Worm (Caenorhabditis elegans) whole organism, late embryonic: Measurements from ENCODE around the gene cyp-31A3.

ENCODE experiments used
- C08G9.2 ChIP-seq: sonication (generic microtip); optimal IDR thresholded peaks from 2 replicates; lab custom pipeline; 2016; ENCODE audit warnings: mild to moderate bottlenecking, missing genetic modification characterization, moderate library complexity, missing compliant biosample characterization
- F13H6.1 ChIP-seq: sonication (generic microtip); optimal IDR thresholded peaks from 2 replicates; lab custom pipeline; 2016; ENCODE audit warnings: missing genetic modification characterization, missing compliant biosample characterization
- Y22D7AL.16 ChIP-seq: sonication (generic microtip); optimal IDR thresholded peaks from 2 replicates; lab custom pipeline; 2016; ENCODE audit warnings: missing genetic modification characterization, missing compliant biosample characterization
- ahr-1 ChIP-seq: sonication (generic microtip); optimal IDR thresholded peaks from 2 replicates; lab custom pipeline; 2016; ENCODE audit warnings: missing genetic modification characterization, missing compliant biosample characterization
- ama-1 ChIP-seq: fragments of 150-350 bp; optimal IDR thresholded peaks from 2 replicates; lab custom pipeline; 2014
- ceh-14 ChIP-seq: sonication (generic microtip); optimal IDR thresholded peaks from 2 replicates; lab custom pipeline; 2016; ENCODE audit warnings: missing genotype, missing genetic modification characterization, missing compliant biosample characterization
- ceh-2 ChIP-seq: sonication (generic microtip); optimal IDR thresholded peaks from 2 replicates; lab custom pipeline; 2016; ENCODE audit warnings: missing genotype, missing genetic modification characterization, missing compliant biosample characterization
- ceh-22 ChIP-seq: sonication (generic microtip); optimal IDR thresholded peaks from 2 replicates; lab custom pipeline; 2017; ENCODE audit warnings: missing biosample characterization, missing genetic modification characterization
- ceh-24 ChIP-seq: sonication (generic microtip); optimal IDR thresholded peaks from 2 replicates; lab custom pipeline; 2016; ENCODE audit warnings: mild to moderate bottlenecking, missing genetic modification characterization, missing compliant biosample characterization
- ceh-30 ChIP-seq: fragments of 150-350 bp; optimal IDR thresholded peaks from 2 replicates; lab custom pipeline; 2014; ENCODE audit warnings: missing biosample characterization, missing genetic modification characterization
- ceh-31 ChIP-seq: sonication (generic microtip); optimal IDR thresholded peaks from 2 replicates; lab custom pipeline; 2016; ENCODE audit warnings: missing genetic modification characterization, missing compliant biosample characterization
- ceh-34 ChIP-seq: sonication (generic microtip); optimal IDR thresholded peaks from 2 replicates; lab custom pipeline; 2016; ENCODE audit warnings: mild to moderate bottlenecking, missing genetic modification characterization, missing compliant biosample characterization
- ceh-45 ChIP-seq: fragments of 200-800 bp; sonication (Bioruptor generic); IDR thresholded peaks from 2 replicates; pipeline ENCODE4 v1.3.6; 2022; ENCODE audit warnings: missing genetic modification reagents, missing genetic modification characterization, missing compliant biosample characterization
- ceh-48 ChIP-seq: sonication (generic microtip); optimal IDR thresholded peaks from 2 replicates; lab custom pipeline; 2016; ENCODE audit warnings: missing genetic modification characterization, inconsistent platforms, missing compliant biosample characterization
- ceh-6 ChIP-seq: fragments of 200-800 bp; sonication (Bioruptor generic); optimal IDR thresholded peaks from 2 replicates; lab custom pipeline; 2018; ENCODE audit warnings: mild to moderate bottlenecking, missing genetic modification characterization, missing compliant biosample characterization
- ceh-9 ChIP-seq: sonication (generic microtip); optimal IDR thresholded peaks from 2 replicates; lab custom pipeline; 2016; ENCODE audit warnings: mild to moderate bottlenecking, missing genetic modification characterization, inconsistent platforms, missing compliant biosample characterization
- elt-2 ChIP-seq: sonication (generic microtip); optimal IDR thresholded peaks from 2 replicates; lab custom pipeline; 2016; ENCODE audit warnings: missing genetic modification reagents, missing genetic modification characterization, missing compliant biosample characterization
- elt-4 ChIP-seq: sonication (generic microtip); optimal IDR thresholded peaks from 2 replicates; lab custom pipeline; 2016; ENCODE audit warnings: missing genetic modification characterization, missing compliant biosample characterization
- ets-4 ChIP-seq: sonication (generic microtip); optimal IDR thresholded peaks from 2 replicates; lab custom pipeline; 2016; ENCODE audit warnings: missing genetic modification characterization, missing compliant biosample characterization
- eyg-1 ChIP-seq: sonication (generic microtip); optimal IDR thresholded peaks from 2 replicates; lab custom pipeline; 2016; ENCODE audit warnings: missing genotype, missing genetic modification characterization, missing compliant biosample characterization
- fax-1 ChIP-seq: sonication (generic microtip); optimal IDR thresholded peaks from 2 replicates; lab custom pipeline; 2016; ENCODE audit warnings: missing genotype, missing genetic modification characterization, missing compliant biosample characterization
- fkh-10 ChIP-seq: fragments of 150-350 bp; optimal IDR thresholded peaks from 2 replicates; lab custom pipeline; 2014; ENCODE audit warnings: missing biosample characterization, missing genetic modification reagents, missing genetic modification characterization
- fkh-6 ChIP-seq: sonication (generic microtip); optimal IDR thresholded peaks from 2 replicates; lab custom pipeline; 2016; ENCODE audit warnings: missing genetic modification characterization, missing compliant biosample characterization
- gmeb-2 ChIP-seq: sonication (generic microtip); optimal IDR thresholded peaks from 2 replicates; lab custom pipeline; 2016; ENCODE audit warnings: missing genetic modification characterization, inconsistent platforms, missing compliant biosample characterization
- hlh-30 ChIP-seq: sonication (generic microtip); optimal IDR thresholded peaks from 2 replicates; lab custom pipeline; 2017; ENCODE audit warnings: antibody characterized with exemption, missing genetic modification characterization, missing compliant biosample characterization; ENCODE audit not compliant: insufficient read depth
- hlh-6 ChIP-seq: sonication (generic microtip); optimal IDR thresholded peaks from 2 replicates; lab custom pipeline; 2016; ENCODE audit warnings: missing genotype, missing genetic modification characterization, missing compliant biosample characterization
- hlh-8 ChIP-seq: sonication (generic microtip); optimal IDR thresholded peaks from 2 replicates; lab custom pipeline; 2016; ENCODE audit warnings: missing genotype, missing genetic modification characterization, missing compliant biosample characterization
- madf-2 ChIP-seq: sonication (generic microtip); optimal IDR thresholded peaks from 2 replicates; lab custom pipeline; 2017; ENCODE audit warnings: missing genetic modification characterization, missing compliant biosample characterization
- mec-3 ChIP-seq: sonication (generic microtip); optimal IDR thresholded peaks from 2 replicates; lab custom pipeline; 2016; ENCODE audit warnings: borderline replicate concordance, missing genetic modification characterization, missing compliant biosample characterization
- nfya-1 ChIP-seq: sonication (generic microtip); optimal IDR thresholded peaks from 2 replicates; lab custom pipeline; 2017; ENCODE audit warnings: missing genetic modification characterization, mild to moderate bottlenecking, missing compliant biosample characterization, antibody characterized with exemption, moderate library complexity
- npax-4 ChIP-seq: sonication (generic microtip); optimal IDR thresholded peaks from 2 replicates; lab custom pipeline; 2016; ENCODE audit warnings: missing genetic modification characterization, missing compliant biosample characterization
- pag-3 ChIP-seq: sonication (generic microtip); optimal IDR thresholded peaks from 2 replicates; lab custom pipeline; 2016; ENCODE audit warnings: missing compliant biosample characterization, missing genetic modification characterization, borderline replicate concordance
- pat-9 ChIP-seq: fragments of 200-800 bp; sonication (Bioruptor generic); optimal IDR thresholded peaks from 2 replicates; lab custom pipeline; 2018; ENCODE audit warnings: mild to moderate bottlenecking, missing genetic modification characterization, moderate library complexity, missing compliant biosample characterization
- pax-1 ChIP-seq: fragments of 150-350 bp; optimal IDR thresholded peaks from 2 replicates; lab custom pipeline; 2014; ENCODE audit warnings: missing biosample characterization, missing genetic modification characterization
- pha-2 ChIP-seq: sonication (generic microtip); optimal IDR thresholded peaks from 2 replicates; lab custom pipeline; 2017; ENCODE audit warnings: mild to moderate bottlenecking, missing genetic modification characterization, missing compliant biosample characterization
- pha-4 ChIP-seq: fragments of 150-350 bp; optimal IDR thresholded peaks from 2 replicates; lab custom pipeline; 2018; ENCODE audit warnings: missing biosample characterization, missing genetic modification reagents, missing genetic modification characterization
- rnt-1 ChIP-seq: sonication (generic microtip); optimal IDR thresholded peaks from 2 replicates; lab custom pipeline; 2016; ENCODE audit warnings: missing genetic modification characterization, missing compliant biosample characterization
- sox-2 ChIP-seq: fragments of 200-800 bp; sonication (Bioruptor generic); IDR thresholded peaks from 2 replicates; pipeline ENCODE4 v1.3.6; 2022; ENCODE audit warnings: missing genetic modification reagents, missing genetic modification characterization, missing compliant biosample characterization
- sox-4 ChIP-seq: sonication (generic microtip); optimal IDR thresholded peaks from 2 replicates; lab custom pipeline; 2017; ENCODE audit warnings: mild to moderate bottlenecking, missing genetic modification characterization, inconsistent platforms, missing compliant biosample characterization
- tbx-2 ChIP-seq: sonication (generic microtip); optimal IDR thresholded peaks from 2 replicates; lab custom pipeline; 2016; ENCODE audit warnings: missing genetic modification characterization, missing compliant biosample characterization
- tbx-7 ChIP-seq: sonication (generic microtip); optimal IDR thresholded peaks from 2 replicates; lab custom pipeline; 2016; ENCODE audit warnings: missing genotype, missing genetic modification characterization, missing compliant biosample characterization
- ttx-3 ChIP-seq: sonication (generic microtip); optimal IDR thresholded peaks from 2 replicates; lab custom pipeline; 2016; ENCODE audit warnings: missing genetic modification reagents, missing genetic modification characterization, missing compliant biosample characterization
- unc-55 ChIP-seq: sonication (generic microtip); optimal IDR thresholded peaks from 2 replicates; lab custom pipeline; 2017; ENCODE audit warnings: missing biosample characterization, missing genetic modification reagents, missing genetic modification characterization
- unc-86 ChIP-seq: sonication (generic microtip); optimal IDR thresholded peaks from 2 replicates; lab custom pipeline; 2016; ENCODE audit warnings: missing genetic modification characterization, missing compliant biosample characterization
- zip-5 ChIP-seq: sonication (generic microtip); optimal IDR thresholded peaks from 2 replicates; lab custom pipeline; 2016; ENCODE audit warnings: missing genetic modification characterization, missing compliant biosample characterization
- ztf-16 ChIP-seq: sonication (generic microtip); optimal IDR thresholded peaks from 2 replicates; lab custom pipeline; 2017; ENCODE audit warnings: missing genetic modification characterization, missing compliant biosample characterization

Gene cyp-31A3

ce11 chrIV:4748408-4749105 is 12.3 kb upstream of the cyp-31A3 start, which contains the start of gene cyc-2.1 (continued):
- TF ChIP-seq tbx-2 (tag; lab: Kevin White, UChicago) (peak; percentile 9), ceh-9 (no peak), ztf-16 (no peak), rnt-1 (peak; percentile 45), F13H6.1 (tag; lab: Kevin White, UChicago) (no peak), unc-86 (no peak), fkh-10 (no peak), ceh-22 (tag; lab: Kevin White, UChicago) (no peak), hlh-30 (no peak), pag-3 (tag; lab: Kevin White, UChicago) (no peak), npax-4 (tag; lab: Kevin White, UChicago) (no peak), unc-55 (GFP tag; lab: Kevin White, UChicago) (peak; percentile 22), madf-2 (no peak), ceh-2 (no peak), ceh-14 (no peak), zip-5 (tag; lab: Kevin White, UChicago) (no peak), tbx-7 (no peak), fkh-6 (no peak), pha-4 (no peak), pat-9 (tag; lab: Kevin White, UChicago) (no peak), nfya-1 (peak; percentile 62)

ce11 chrIV:4749155-4749554 is 11.7 kb upstream of the cyp-31A3 start:
- no peak for TF ChIP-seq nfya-1
- no peak for TF ChIP-seq unc-86
- TF ChIP-seq pax-1 (tag; lab: Kevin White, UChicago), result no peak
- no peak for TF ChIP-seq hlh-30
- TF ChIP-seq ama-1 (lab: Kevin White, UChicago), result no peak
- TF ChIP-seq ets-4, result no peak

ce11 chrIV:4749728-4750278 is 11.0 kb upstream of the cyp-31A3 start, which contains the start of the genes rpl-20 and Y17G9B.5:
Gene rpl-20 (minus strand): TSS chrIV:4749778.
Gene Y17G9B.5 (plus strand): TSS chrIV:4750240.
- TF ChIP-seq fkh-10 (peak; percentile 92), ceh-31 (tag; lab: Kevin White, UChicago) (peak; percentile 93), pha-2 (tag; lab: Kevin White, UChicago) (peak; percentile 79), elt-4 (tag; lab: Kevin White, UChicago) (no peak), pat-9 (tag; lab: Kevin White, UChicago) (peak; percentile 82), ceh-48 (tag; lab: Kevin White, UChicago) (peak; percentile 77), ama-1 (lab: Kevin White, UChicago) (no peak), rnt-1 (peak; percentile 97), ahr-1 (tag; lab: Kevin White, UChicago) (peak; percentile 68), ttx-3 (tag; lab: Kevin White, UChicago) (peak; percentile 80), ceh-9 (no peak), madf-2 (peak; percentile 88), ceh-24 (tag; lab: Kevin White, UChicago) (peak; percentile 47), elt-2 (peak; percentile 94), unc-86 (peak; percentile 96), gmeb-2 (tag; lab: Kevin White, UChicago) (peak; percentile 80), ceh-6 (peak; percentile 60), sox-4 (peak; percentile 58), hlh-6 (tag; lab: Kevin White, UChicago) (no peak), zip-5 (tag; lab: Kevin White, UChicago) (peak; percentile 48), ceh-22 (tag; lab: Kevin White, UChicago) (peak; percentile 29), ceh-34 (peak; percentile 98), ceh-45 (GFP tag; lab: Robert Waterston, UW) (peak; percentile 45; the same call in 1 of the 2 replicates), ets-4 (peak; percentile 93), pag-3 (tag; lab: Kevin White, UChicago) (peak; percentile 35), mec-3 (no peak), ceh-30 (tag; lab: Kevin White, UChicago) (peak; percentile 99), ceh-14 (peak; percentile 93), Y22D7AL.16 (tag; lab: Kevin White, UChicago) (peak; percentile 41), nfya-1 (peak; percentile 99), sox-2 (GFP tag; lab: Robert Waterston, UW) (peak; percentile 89), ceh-2 (peak; percentile 63), npax-4 (tag; lab: Kevin White, UChicago) (no peak), fax-1 (tag; lab: Kevin White, UChicago) (peak; percentile 19), F13H6.1 (tag; lab: Kevin White, UChicago) (peak; percentile 78), C08G9.2 (tag; lab: Kevin White, UChicago) (peak; percentile 70), eyg-1 (tag; lab: Kevin White, UChicago) (peak; percentile 17), hlh-8 (tag; lab: Kevin White, UChicago) (peak; percentile 72)
